Fruit fly (Drosophila melanogaster): Measurements from ENCODE around the gene ND-15.
A peak's percentile ranks its signal among the peaks of the same experiment; 100 is the strongest.

Gene ND-15

dm6 chr2L:102161-102761, 12.3 kb upstream of the ND-15 start, which contains the start of gene Creld (continued):
- TF ChIP-seq Fer3 (tag; optimal IDR thresholded peaks at IDR 0.05) (no peak), CG14050 (GFP tag; IDR thresholded peaks at IDR 0.05) (no peak), sqz (GFP tag; optimal IDR thresholded peaks at IDR 0.05) (no peak), gem (tag; optimal IDR thresholded peaks at IDR 0.05) (no peak), CG31365 (tag; optimal IDR thresholded peaks at IDR 0.05) (no peak), bab2 (GFP tag; optimal IDR thresholded peaks at IDR 0.05) (no peak), kah (GFP tag; optimal IDR thresholded peaks at IDR 0.05) (no peak), CG9817 (tag; optimal IDR thresholded peaks at IDR 0.05) (no peak), tin (GFP tag; optimal IDR thresholded peaks at IDR 0.05) (no peak), sna (GFP tag; IDR thresholded peaks at IDR 0.05; ENCODE audit: partially characterized antibody) (peak; percentile 100), CG16815 (GFP tag; optimal IDR thresholded peaks at IDR 0.05) (no peak), dysf (GFP tag; IDR thresholded peaks at IDR 0.05) (no peak), ttk (GFP tag; IDR thresholded peaks at IDR 0.05) (no peak), wor (GFP tag; IDR thresholded peaks at IDR 0.05) (no peak), chif (GFP tag; optimal IDR thresholded peaks at IDR 0.05) (no peak), CG4820 (GFP tag; optimal IDR thresholded peaks at IDR 0.05) (no peak), Ravus (GFP tag; IDR thresholded peaks at IDR 0.05) (no peak), Trl (optimal IDR thresholded peaks at IDR 0.05) (no peak), Trl (GFP tag; optimal IDR thresholded peaks at IDR 0.05) (no peak), ato (GFP tag; IDR thresholded peaks at IDR 0.05; ENCODE audit: partially characterized antibody) (peak; percentile 99), Dek (tag; optimal IDR thresholded peaks at IDR 0.05) (no peak), Bteb2 (GFP tag; optimal IDR thresholded peaks at IDR 0.05) (no peak), Tbp (GFP tag; optimal IDR thresholded peaks at IDR 0.05) (no peak), Hey (tag; optimal IDR thresholded peaks at IDR 0.05) (no peak), row (GFP tag; IDR thresholded peaks at IDR 0.05) (peak; percentile 45), CG4707 (GFP tag; optimal IDR thresholded peaks at IDR 0.05) (no peak), bowl (GFP tag; IDR thresholded peaks at IDR 0.05) (no peak), grau (tag; optimal IDR thresholded peaks at IDR 0.05) (no peak), CG7928 (GFP tag; optimal IDR thresholded peaks at IDR 0.05) (no peak), Dip2 (GFP tag; IDR thresholded peaks at IDR 0.05) (no peak), CG17912 (GFP tag; optimal IDR thresholded peaks at IDR 0.05) (no peak), CG17568 (GFP tag; optimal IDR thresholded peaks at IDR 0.05) (no peak), Ets65A (GFP tag) (peak; percentile 63), abd-A (tag; optimal IDR thresholded peaks at IDR 0.05) (no peak), CG13123 (GFP tag; optimal IDR thresholded peaks at IDR 0.05) (no peak), CG13624 (GFP tag; optimal IDR thresholded peaks at IDR 0.05) (peak; percentile 52), Mrtf (GFP tag; IDR thresholded peaks at IDR 0.05) (no peak), scrt (GFP tag; optimal IDR thresholded peaks at IDR 0.05) (no peak), zfh1 (GFP tag; IDR thresholded peaks at IDR 0.05) (0 out of 3 replicates have a peak, but pooled peaks have one; percentile 22), CG9609 (GFP tag; optimal IDR thresholded peaks at IDR 0.05) (no peak), Dp (GFP tag; optimal IDR thresholded peaks at IDR 0.05) (peak; percentile 59), CG4424 (GFP tag; optimal IDR thresholded peaks at IDR 0.05) (no peak), esg (GFP tag; conservative IDR thresholded peaks at IDR 0.05) (no peak), slp2 (GFP tag; optimal IDR thresholded peaks at IDR 0.05) (no peak), CG12391 (tag; optimal IDR thresholded peaks at IDR 0.05) (no peak), sens (GFP tag) (peak; percentile 65), br (optimal IDR thresholded peaks at IDR 0.05) (no peak), NC2β (GFP tag; optimal IDR thresholded peaks at IDR 0.05) (no peak), CG2678 (tag; optimal IDR thresholded peaks at IDR 0.05) (no peak), MTF-1 (GFP tag; optimal IDR thresholded peaks at IDR 0.05; ENCODE audit: borderline replicate concordance) (no peak), ase (GFP tag; IDR thresholded peaks at IDR 0.05) (no peak), stwl (tag; optimal IDR thresholded peaks at IDR 0.05) (peak; percentile 85)
